Worm (Caenorhabditis elegans) whole organism, L4/young adult: ENCODE results near the gene R13H4.6.

Experiments
- W03F9.2 ChIP-seq: fragments of 150-350 bp; optimal IDR thresholded peaks from 2 replicates; lab custom pipeline; 2014; ENCODE audit warnings: missing biosample characterization, missing genetic modification characterization
- dao-5 ChIP-seq: sonication (generic microtip); optimal IDR thresholded peaks from 2 replicates; lab custom pipeline; 2016; ENCODE audit warnings: missing genotype, missing genetic modification characterization, moderate library complexity, missing compliant biosample characterization
- him-1 ChIP-seq: sonication (generic microtip); optimal IDR thresholded peaks from 2 replicates; lab custom pipeline; 2016; ENCODE audit warnings: missing genotype, missing genetic modification reagents, missing genetic modification characterization, missing compliant biosample characterization

Gene R13H4.6

DNA sequence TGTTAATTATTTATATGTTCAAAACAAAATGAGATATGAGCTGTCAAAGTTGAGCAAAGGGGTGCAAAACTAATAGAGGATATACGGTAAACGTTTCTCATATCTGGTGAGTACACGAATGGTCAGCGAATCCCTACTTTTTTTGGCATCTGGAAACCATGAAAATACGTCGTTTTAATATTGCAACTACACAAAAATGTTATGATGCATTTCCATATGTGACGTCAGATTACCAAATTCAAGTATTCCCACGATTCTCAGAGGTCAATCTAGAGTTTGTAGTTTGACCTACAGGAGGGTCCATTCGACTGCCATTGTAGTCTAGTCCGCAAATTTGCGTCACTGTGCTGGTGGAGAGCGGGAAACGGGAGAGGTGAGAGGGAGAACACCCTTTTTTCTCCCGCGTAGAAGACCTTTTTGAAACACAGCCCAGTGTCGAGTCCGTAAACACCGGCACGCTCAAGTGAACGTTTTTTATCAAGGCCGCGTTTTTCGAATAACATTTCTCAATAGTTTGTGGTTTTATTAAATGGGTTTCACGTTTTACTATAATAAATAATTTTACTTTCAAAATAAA, 33.5 kb downstream of the R13H4.6 start:
- no peak for TF ChIP-seq W03F9.2 (tag; lab: Kevin White, UChicago)
- no peak for TF ChIP-seq him-1
- TF ChIP-seq dao-5 (tag; lab: Kevin White, UChicago) = no peak

DNA sequence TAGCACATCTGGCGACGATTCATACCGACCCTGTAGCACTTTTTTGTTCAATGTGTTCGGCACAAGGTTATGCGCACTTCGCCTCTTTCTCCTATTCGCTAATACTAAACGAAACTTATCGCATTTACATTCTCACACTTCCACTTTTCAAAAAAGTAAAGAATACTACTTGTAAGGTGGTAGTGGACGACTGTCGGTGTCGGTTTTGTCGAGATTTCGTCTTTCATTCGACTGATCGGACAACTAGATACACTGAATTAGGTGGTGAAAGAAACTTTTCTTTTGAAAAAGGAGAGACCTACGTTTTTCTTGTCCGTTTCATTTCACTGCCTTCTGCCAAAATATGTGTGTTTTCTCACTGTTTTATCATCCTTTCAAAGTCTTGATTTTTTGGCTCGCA, 34.7 kb downstream of the R13H4.6 start:
- no peak for TF ChIP-seq dao-5 (tag; lab: Kevin White, UChicago)
- TF ChIP-seq W03F9.2 (tag; lab: Kevin White, UChicago) = no peak
- TF ChIP-seq him-1 = no peak

DNA sequence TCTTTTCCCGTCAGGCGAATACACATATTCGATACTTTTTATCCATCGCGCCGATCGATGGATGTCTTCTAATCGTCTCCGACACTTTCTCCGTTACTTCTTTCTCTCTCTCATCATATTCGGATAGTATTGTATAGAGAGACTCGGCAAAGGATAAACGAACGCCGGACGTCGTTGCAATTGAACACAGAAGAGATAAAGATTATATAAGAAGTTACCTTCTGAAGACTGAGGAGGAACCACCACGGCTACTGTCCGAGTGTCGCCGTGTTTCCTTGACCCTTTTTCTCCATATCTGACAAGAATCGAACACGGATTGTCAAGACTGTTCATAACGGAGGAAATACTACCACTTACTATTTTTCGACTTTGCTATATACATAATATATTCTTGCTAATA, 36.2 kb downstream of the R13H4.6 start, which contains the start of gene sma-1:
Gene sma-1, plus strand, starts transcription at position 301 of the 400 bp plus-strand sequence.
- TF ChIP-seq him-1 (no peak), dao-5 (tag; lab: Kevin White, UChicago) (no peak), W03F9.2 (tag; lab: Kevin White, UChicago) (no peak)

DNA sequence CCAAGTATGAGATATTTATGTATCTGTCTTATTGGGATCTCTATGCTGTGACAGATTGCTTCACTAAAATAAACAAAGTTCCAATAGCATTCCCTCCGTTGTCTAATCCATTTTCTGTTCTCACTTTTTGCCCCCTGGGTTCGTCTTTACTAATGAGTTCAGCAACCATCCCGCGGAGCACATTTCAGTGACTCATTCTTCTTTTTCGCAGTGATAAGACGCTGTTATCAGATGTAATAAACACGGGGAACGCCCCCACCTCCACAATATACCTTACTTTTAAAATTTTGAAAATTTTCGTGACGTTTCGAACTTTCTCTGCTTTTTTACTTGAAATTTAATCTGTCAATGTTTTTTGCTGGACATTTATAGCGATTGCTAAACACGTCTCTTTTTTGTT, 37.2 kb downstream of the R13H4.6 start:
- TF ChIP-seq dao-5 (tag; lab: Kevin White, UChicago) (no peak), W03F9.2 (tag; lab: Kevin White, UChicago) (no peak), him-1 (no peak)

DNA sequence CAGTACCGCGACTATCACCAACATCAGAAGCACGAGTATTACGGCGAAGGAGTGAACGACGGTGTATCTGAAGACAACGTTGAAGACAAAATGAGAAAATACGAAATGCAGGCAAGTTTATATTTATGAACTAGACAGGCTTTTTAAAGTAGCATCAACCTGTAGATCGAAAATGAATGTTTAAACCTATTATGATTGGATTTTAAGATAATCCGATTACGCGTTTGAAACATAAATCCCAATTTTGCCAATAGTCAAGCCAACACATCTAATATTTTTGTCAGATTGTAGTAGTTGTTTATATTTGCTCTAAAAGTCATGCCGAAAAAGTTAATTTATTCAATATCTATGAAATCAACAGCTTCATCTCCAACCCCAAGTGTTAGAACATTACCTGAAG, 38.3 kb downstream of the R13H4.6 start:
- TF ChIP-seq him-1 = no peak
- no peak for TF ChIP-seq dao-5 (tag; lab: Kevin White, UChicago)
- no peak for TF ChIP-seq W03F9.2 (tag; lab: Kevin White, UChicago)

DNA sequence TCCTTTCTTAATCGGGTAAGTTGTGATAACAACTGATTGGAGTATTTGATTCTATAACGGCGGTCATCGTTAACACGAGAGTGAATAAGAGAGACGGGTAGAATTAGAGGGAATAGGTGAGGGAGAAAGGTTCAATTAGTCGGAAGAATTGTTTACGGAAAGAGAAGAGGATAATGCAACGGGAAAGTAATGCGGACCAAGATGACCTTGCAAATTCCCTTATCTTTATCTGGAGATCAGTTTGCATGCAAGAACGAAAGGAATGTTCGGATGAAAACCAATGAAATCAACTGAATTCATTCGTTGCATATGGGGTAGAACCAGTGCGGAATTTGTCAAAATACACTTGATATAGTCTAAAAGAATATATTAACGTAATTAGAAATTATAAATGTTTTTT, 39.2 kb downstream of the R13H4.6 start:
- TF ChIP-seq him-1 = no peak
- no peak for TF ChIP-seq W03F9.2 (tag; lab: Kevin White, UChicago)
- TF ChIP-seq dao-5 (tag; lab: Kevin White, UChicago) = no peak

DNA sequence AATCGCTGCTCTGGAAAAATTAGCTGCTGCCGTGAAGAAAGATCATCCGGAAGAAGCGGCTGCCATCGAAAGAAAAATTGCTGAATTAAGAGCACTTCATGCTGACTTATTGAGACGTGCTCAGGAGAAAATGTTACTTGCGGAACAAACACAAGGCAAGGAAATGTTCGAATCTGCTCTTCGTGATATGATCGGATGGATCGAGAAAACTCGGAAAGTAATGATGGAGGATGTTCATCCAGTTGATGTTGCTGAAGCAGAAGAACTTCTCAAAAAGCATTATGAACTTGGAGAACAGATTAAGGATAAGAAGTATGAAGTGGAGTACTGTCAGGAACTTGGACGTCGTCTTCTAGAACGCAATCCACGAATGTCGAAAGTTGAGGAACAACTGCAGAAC, 43.1 kb downstream of the R13H4.6 start:
- no peak for TF ChIP-seq him-1
- no peak for TF ChIP-seq W03F9.2 (tag; lab: Kevin White, UChicago)
- no peak for TF ChIP-seq dao-5 (tag; lab: Kevin White, UChicago)

DNA sequence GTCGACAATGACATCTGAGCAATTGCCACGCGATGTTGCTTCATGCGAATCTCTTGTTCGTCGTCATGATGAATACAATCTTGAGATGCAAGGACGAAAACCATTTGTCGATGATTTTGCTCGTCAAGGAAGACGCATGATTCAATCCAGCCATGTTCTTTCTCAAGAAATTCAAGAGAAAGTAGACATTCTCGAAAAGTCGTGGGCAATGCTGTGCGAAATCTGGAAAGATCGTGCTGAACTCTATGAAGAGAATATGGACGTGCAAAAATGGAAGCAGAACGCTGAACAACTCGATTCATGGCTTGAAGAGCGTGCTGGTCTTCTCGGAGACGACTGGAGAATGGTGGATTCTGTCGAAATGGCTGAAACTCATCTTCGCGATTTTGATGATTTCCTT, 50.4 kb downstream of the R13H4.6 start:
- TF ChIP-seq dao-5 (tag; lab: Kevin White, UChicago) (no peak), him-1 (no peak), W03F9.2 (tag; lab: Kevin White, UChicago) (no peak)
